Worm (Caenorhabditis elegans): ENCODE measurements around the gene srbc-71.

DNA sequence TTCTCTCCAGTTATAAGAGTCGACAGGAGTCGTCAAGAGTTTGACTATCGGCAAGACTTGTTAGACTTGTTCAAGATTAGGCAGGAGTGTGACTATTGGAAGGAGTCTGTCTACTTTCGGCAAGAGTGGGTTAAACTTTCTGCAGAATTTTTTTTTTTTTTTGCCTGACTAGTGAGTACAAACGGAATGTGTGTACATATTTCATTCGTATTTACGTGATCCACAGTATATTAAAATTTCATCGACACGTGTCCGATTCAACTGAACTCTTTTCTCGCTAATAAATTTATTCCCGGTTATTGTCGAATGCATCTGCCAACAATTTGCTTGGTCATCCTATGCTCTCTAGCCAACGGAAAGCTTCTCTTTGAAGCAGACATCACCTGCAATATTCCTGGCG is 46.4 kb upstream of the srbc-71 start, which contains the start of gene F36A4.1:
- TF ChIP-seq flt-1 (GFP tag; IDR thresholded peaks at IDR 0.05) (no peak), T22C8.4 (GFP tag; IDR thresholded peaks at IDR 0.05) (no peak), med-1 (GFP tag; optimal IDR thresholded peaks at IDR 0.05; ENCODE audit: insufficient read depth) (no peak), tab-1 (GFP tag; IDR thresholded peaks at IDR 0.05) (no peak), klf-2 (GFP tag; conservative IDR thresholded peaks at IDR 0.05) (no peak), cog-1 (tag; optimal IDR thresholded peaks at IDR 0.05) (no peak)
